Worm (Caenorhabditis elegans): Measurements from ENCODE around the gene skat-1.

- TF ChIP-seq nhr-28 (tag; optimal IDR thresholded peaks at IDR 0.05) (no peak), snpc-4 (tag; optimal IDR thresholded peaks at IDR 0.05) (no peak), unc-62 (GFP tag; optimal IDR thresholded peaks at IDR 0.05) (no peak), ceh-83 (GFP tag; optimal IDR thresholded peaks at IDR 0.05) (no peak), ztf-11 (tag; optimal IDR thresholded peaks at IDR 0.05) (no peak), zip-8 (tag; optimal IDR thresholded peaks at IDR 0.05) (no peak), mab-5 (tag; optimal IDR thresholded peaks at IDR 0.05) (no peak), blmp-1 (tag; optimal IDR thresholded peaks at IDR 0.05) (no peak), nhr-12 (tag; optimal IDR thresholded peaks at IDR 0.05) (no peak), bed-3 (GFP tag; optimal IDR thresholded peaks at IDR 0.05) (no peak), ceh-43 (GFP tag; optimal IDR thresholded peaks at IDR 0.05) (no peak), elt-1 (tag; optimal IDR thresholded peaks at IDR 0.05; ENCODE audit: borderline replicate concordance, insufficient read depth) (no peak), drap-1 (GFP tag; optimal IDR thresholded peaks at IDR 0.05) (no peak)
Observed at ce11 chrIII:9037658-9038057, 41.1 kb upstream of the skat-1 start, which contains the start of gene R107.9.
